Fruit fly (Drosophila melanogaster): Measurements from ENCODE around the gene COX7B.

dm6 chr3L:17394435-17395017 lies 30.8 kb upstream of the COX7B start:
- TF ChIP-seq pan (optimal IDR thresholded peaks at IDR 0.05) (no peak), usp (GFP tag; optimal IDR thresholded peaks at IDR 0.05) (no peak), Dll (optimal IDR thresholded peaks at IDR 0.05) (no peak), CG8478 (optimal IDR thresholded peaks at IDR 0.05) (no peak)

All from whole organism.